Worm (Caenorhabditis elegans) whole organism, midembryonic: ENCODE measurements around the gene Y73B6BL.14.
A peak's percentile ranks its signal among the peaks of the same experiment; 100 is the strongest.
"Not testable (repeated sequence)": the region's sequence is repeated elsewhere in the genome, so short reads cannot be mapped to it uniquely, and the experiment has no call there.

Experiments used
- T22C8.4 ChIP-seq: fragments of 200-800 bp; sonication (Bioruptor generic); IDR thresholded peaks from 2 replicates; pipeline ENCODE4 v1.3.6; 2022; ENCODE audit warnings: missing genetic modification characterization, missing compliant biosample characterization
- cog-1 ChIP-seq: sonication (generic microtip); optimal IDR thresholded peaks from 2 replicates; lab custom pipeline; 2016; ENCODE audit warnings: missing genetic modification characterization, missing compliant biosample characterization
- flt-1 ChIP-seq: fragments of 200-800 bp; sonication (Bioruptor generic); IDR thresholded peaks from 2 replicates; pipeline ENCODE4 v1.3.6; 2022; ENCODE audit warnings: missing genetic modification characterization, missing compliant biosample characterization
- klf-2 ChIP-seq: fragments of 200-800 bp; sonication (Bioruptor generic); conservative IDR thresholded peaks from 2 replicates; pipeline ENCODE4 v1.3.6; 2022; ENCODE audit warnings: missing genetic modification reagents, missing genetic modification characterization, missing compliant biosample characterization
- med-1 ChIP-seq: sonication (generic microtip); optimal IDR thresholded peaks from 2 replicates; lab custom pipeline; 2017; ENCODE audit warnings: missing genetic modification characterization, mild to moderate bottlenecking, missing compliant biosample characterization, antibody characterized with exemption, missing genetic modification reagents; ENCODE audit not compliant: insufficient read depth
- ref-1 ChIP-seq: fragments of 200-800 bp; sonication (Bioruptor generic); conservative IDR thresholded peaks from 2 replicates; pipeline ENCODE4 v1.3.6; 2022; ENCODE audit warnings: missing genetic modification reagents, missing genetic modification characterization, missing compliant biosample characterization
- tab-1 ChIP-seq: fragments of 200-800 bp; sonication (Bioruptor generic); IDR thresholded peaks from 2 replicates; pipeline ENCODE4 v1.3.6; 2022; ENCODE audit warnings: missing genetic modification characterization, missing compliant biosample characterization
- ztf-23 ChIP-seq: fragments of 200-800 bp; sonication (Bioruptor generic); IDR thresholded peaks from 2 replicates; pipeline ENCODE4 v1.3.6; 2022; ENCODE audit warnings: missing genetic modification reagents, missing genetic modification characterization, missing compliant biosample characterization
- ztf-29 ChIP-seq: fragments of 200-800 bp; sonication (Bioruptor generic); IDR thresholded peaks from 2 replicates; pipeline ENCODE4 v1.3.6; 2022; ENCODE audit warnings: missing genetic modification reagents, missing genetic modification characterization, missing compliant biosample characterization

Y73B6BL.14 gene

DNA sequence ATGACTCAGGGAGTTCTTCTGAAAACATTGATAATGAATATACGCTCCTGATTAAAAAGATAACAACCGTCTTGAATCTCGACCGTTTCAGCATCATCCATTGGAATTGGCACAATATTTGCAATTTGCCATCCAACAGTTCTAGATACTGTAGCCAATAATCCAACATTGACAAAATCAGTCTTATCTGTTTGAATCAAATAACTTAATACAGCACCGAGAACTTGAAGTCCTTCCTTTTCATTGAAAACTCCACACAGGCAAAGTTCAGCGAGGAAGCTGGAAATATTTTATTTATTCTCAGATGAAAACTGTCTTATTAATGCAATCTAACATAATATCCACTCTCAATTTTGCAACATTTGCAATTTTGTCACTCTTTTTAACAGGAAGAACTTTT lies 29.5 kb upstream of the Y73B6BL.14 start:
- TF ChIP-seq klf-2 (GFP tag; lab: Robert Waterston, UW), result no peak
- no peak for TF ChIP-seq ztf-23 (GFP tag; lab: Robert Waterston, UW)
- no peak for TF ChIP-seq tab-1 (GFP tag; lab: Robert Waterston, UW)
- TF ChIP-seq cog-1 (tag; lab: Kevin White, UChicago), result no peak
- no peak for TF ChIP-seq ztf-29 (GFP tag; lab: Robert Waterston, UW)
- no peak for TF ChIP-seq ref-1 (GFP tag; lab: Robert Waterston, UW)
- TF ChIP-seq flt-1 (GFP tag; lab: Robert Waterston, UW), result no peak
- no peak for TF ChIP-seq med-1 (GFP tag; lab: Kevin White, UChicago)
- TF ChIP-seq T22C8.4 (GFP tag; lab: Robert Waterston, UW), result no peak

DNA sequence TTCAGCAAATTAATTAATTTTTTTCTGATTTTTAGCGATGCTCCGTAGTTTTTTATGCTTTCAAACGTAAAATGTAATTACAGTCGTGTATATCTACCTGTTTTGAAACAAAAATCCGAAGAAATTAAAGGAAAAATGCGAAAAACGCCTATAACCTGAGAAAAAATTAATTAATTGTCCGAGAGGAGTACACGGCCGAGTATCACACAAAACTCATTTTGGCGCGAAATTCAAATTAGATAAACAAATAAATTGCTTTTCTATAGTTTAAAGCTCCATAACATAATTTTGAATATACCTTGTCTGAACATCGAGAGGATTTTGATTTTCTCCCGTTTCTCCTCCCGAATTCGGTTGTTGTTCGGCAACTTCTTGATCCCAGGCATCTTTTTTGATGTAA lies 26.7 kb upstream of the Y73B6BL.14 start:
- no peak for TF ChIP-seq med-1 (GFP tag; lab: Kevin White, UChicago)
- TF ChIP-seq tab-1 (GFP tag; lab: Robert Waterston, UW), result no peak
- TF ChIP-seq klf-2 (GFP tag; lab: Robert Waterston, UW), result no peak
- no peak for TF ChIP-seq T22C8.4 (GFP tag; lab: Robert Waterston, UW)

DNA sequence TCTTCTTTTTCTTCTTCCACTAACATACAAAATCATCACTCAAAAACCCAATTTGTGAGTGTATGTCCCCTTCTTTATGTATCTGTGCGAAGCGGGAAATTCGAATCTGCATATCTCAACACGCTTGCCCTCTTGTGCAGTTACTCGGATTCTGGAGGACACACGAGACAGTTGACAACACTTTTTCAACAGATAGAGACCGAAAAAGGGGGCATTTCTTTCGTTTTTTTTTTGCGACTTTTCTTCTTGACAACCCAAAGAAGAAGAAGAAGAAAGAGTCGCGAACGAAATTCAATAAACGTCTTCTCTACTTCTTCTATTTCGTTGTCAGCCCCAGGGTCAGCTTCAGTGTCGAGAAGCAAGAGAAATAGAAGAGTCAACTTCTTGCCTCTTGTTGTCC lies 23.3 kb upstream of the Y73B6BL.14 start:
- TF ChIP-seq flt-1 (GFP tag; lab: Robert Waterston, UW) (no peak), ztf-29 (GFP tag; lab: Robert Waterston, UW) (no peak), med-1 (GFP tag; lab: Kevin White, UChicago) (no peak), ref-1 (GFP tag; lab: Robert Waterston, UW) (no peak), tab-1 (GFP tag; lab: Robert Waterston, UW) (no peak), T22C8.4 (GFP tag; lab: Robert Waterston, UW) (no peak), ztf-23 (GFP tag; lab: Robert Waterston, UW) (no peak)

DNA sequence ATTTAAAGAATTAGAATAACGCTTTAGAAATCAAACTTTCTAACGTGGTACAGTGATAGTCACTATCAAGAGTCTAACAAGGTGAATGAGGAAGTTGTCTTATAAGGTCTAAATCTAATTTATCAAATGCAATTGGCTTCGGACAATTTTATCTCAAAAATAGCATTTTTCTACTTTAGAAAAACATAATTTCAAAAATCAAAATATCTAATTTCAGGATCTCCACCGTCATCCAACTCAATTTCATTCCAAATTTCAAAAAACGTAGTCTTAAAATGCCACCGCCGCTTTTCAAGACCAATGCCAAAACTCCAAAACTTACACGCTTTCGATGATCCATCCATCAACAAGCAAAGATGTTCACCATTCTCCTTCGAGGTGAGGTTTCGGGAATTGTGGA lies 22.3 kb upstream of the Y73B6BL.14 start, which contains the start of gene Y73B6BL.270:
Gene Y73B6BL.270 (plus strand): TSS at position 301 of the 400 bp plus-strand sequence.
- TF ChIP-seq ztf-23 (GFP tag; lab: Robert Waterston, UW) (no peak), klf-2 (GFP tag; lab: Robert Waterston, UW) (no peak), ref-1 (GFP tag; lab: Robert Waterston, UW) (no peak), cog-1 (tag; lab: Kevin White, UChicago) (no peak), flt-1 (GFP tag; lab: Robert Waterston, UW) (no peak), med-1 (GFP tag; lab: Kevin White, UChicago) (no peak), ztf-29 (GFP tag; lab: Robert Waterston, UW) (no peak), tab-1 (GFP tag; lab: Robert Waterston, UW) (no peak), T22C8.4 (GFP tag; lab: Robert Waterston, UW) (no peak)

- TF ChIP-seq flt-1 (GFP tag; lab: Robert Waterston, UW), result 0 out of 2 replicates have a peak, but pooled peaks have one; percentile 20
- no peak for TF ChIP-seq cog-1 (tag; lab: Kevin White, UChicago)
Measured at ce11 chrIV:6363604-6364003, 20.8 kb upstream of the Y73B6BL.14 start.

DNA sequence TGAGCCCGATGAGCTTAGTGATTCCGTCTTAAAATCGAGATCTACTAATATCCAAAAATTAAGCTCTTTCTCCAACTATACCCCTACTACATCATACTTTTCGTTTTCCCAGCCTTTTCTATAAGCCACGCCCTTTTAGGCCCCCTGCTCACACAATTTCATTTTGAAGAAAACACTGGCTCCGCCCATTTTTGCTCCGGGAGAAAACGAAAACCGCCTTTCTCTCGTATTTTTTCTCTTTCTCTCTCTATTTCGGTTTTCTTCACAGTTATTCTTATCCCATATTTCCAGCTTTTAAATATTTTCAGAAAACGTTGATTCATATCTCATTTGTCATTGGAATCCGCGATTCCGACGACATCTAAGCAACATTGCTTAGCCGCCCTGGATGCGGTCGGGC lies 18.9 kb upstream of the Y73B6BL.14 start, which contains the start of gene Y73B6BL.47:
Gene Y73B6BL.47 (plus strand): TSS at position 301 of the 400 bp plus-strand sequence.
- TF ChIP-seq med-1 (GFP tag; lab: Kevin White, UChicago) (no peak), T22C8.4 (GFP tag; lab: Robert Waterston, UW) (no peak), ztf-29 (GFP tag; lab: Robert Waterston, UW) (no peak), flt-1 (GFP tag; lab: Robert Waterston, UW) (no peak), cog-1 (tag; lab: Kevin White, UChicago) (no peak), klf-2 (GFP tag; lab: Robert Waterston, UW) (no peak), ztf-23 (GFP tag; lab: Robert Waterston, UW) (no peak), tab-1 (GFP tag; lab: Robert Waterston, UW) (no peak), ref-1 (GFP tag; lab: Robert Waterston, UW) (no peak)

DNA sequence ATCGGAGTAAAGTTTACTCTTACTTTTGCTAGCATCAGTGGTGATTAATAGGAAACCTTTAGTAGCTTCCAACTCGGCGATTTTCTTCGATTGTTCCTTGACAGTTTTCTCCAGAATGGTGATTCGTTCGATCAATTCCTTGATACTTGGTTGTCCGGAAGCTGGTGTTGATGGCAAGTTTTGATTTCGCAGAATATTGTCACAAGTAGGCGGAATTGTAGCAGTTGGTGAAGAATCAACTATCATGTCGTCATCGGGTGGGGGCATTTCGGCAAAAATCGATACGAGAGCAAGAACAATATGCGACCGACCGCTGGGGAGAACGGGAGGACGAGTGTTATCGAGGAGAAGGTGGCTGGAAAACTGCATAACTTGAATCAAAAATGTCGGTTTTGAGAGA lies 4.4 kb upstream of the Y73B6BL.14 start, which contains the start of gene Y73B6BL.289:
Gene Y73B6BL.289 (plus strand): TSS at position 301 of the 400 bp plus-strand sequence.
- not testable (repeated sequence) for TF ChIP-seq T22C8.4, ztf-29, klf-2 (GFP tag; lab: Robert Waterston, UW)

ce11 chrIV:6342431-6342830 lies 345 bp downstream of the Y73B6BL.14 start, which contains the start of gene Y73B6BL.288:
Y73B6BL.288 (minus strand) TSS chrIV:6342531.
- TF ChIP-seq cog-1 (tag; lab: Kevin White, UChicago) (no peak), klf-2 (GFP tag; lab: Robert Waterston, UW) (no peak), ztf-29 (GFP tag; lab: Robert Waterston, UW) (no peak), med-1 (GFP tag; lab: Kevin White, UChicago) (no peak), ref-1 (GFP tag; lab: Robert Waterston, UW) (no peak), ztf-23 (GFP tag; lab: Robert Waterston, UW) (no peak), tab-1 (GFP tag; lab: Robert Waterston, UW) (no peak), flt-1 (GFP tag; lab: Robert Waterston, UW) (no peak), T22C8.4 (GFP tag; lab: Robert Waterston, UW) (no peak)

ce11 chrIV:6337353-6337752 lies 5.4 kb downstream of the Y73B6BL.14 start, which contains the start of gene ipla-6:
ipla-6 (plus strand) TSS chrIV:6337653.
- TF ChIP-seq tab-1 (GFP tag; lab: Robert Waterston, UW) (no peak), T22C8.4 (GFP tag; lab: Robert Waterston, UW) (no peak), klf-2 (GFP tag; lab: Robert Waterston, UW) (no peak), cog-1 (tag; lab: Kevin White, UChicago) (no peak), ztf-23 (GFP tag; lab: Robert Waterston, UW) (no peak), med-1 (GFP tag; lab: Kevin White, UChicago) (no peak), flt-1 (GFP tag; lab: Robert Waterston, UW) (no peak), ztf-29 (GFP tag; lab: Robert Waterston, UW) (no peak), ref-1 (GFP tag; lab: Robert Waterston, UW) (no peak)
